Fruit fly (Drosophila melanogaster) whole organism, prepupa: Measurements from ENCODE around the gene osp.
A peak's percentile ranks its signal among the peaks of the same experiment; 100 is the strongest.

Experiments
- CG10631 ChIP-seq: fragments of 200-800 bp; sonication (Bioruptor generic); optimal IDR thresholded peaks from 2 replicates; lab custom pipeline; 2016; ENCODE audit warnings: missing biosample characterization, missing genetic modification characterization
- CG32006 ChIP-seq: fragments of 200-800 bp; sonication (Bioruptor generic); optimal IDR thresholded peaks from 3 replicates; lab custom pipeline; 2017; ENCODE audit warnings: missing biosample characterization, mild to moderate bottlenecking, missing genetic modification characterization
- CG34406 ChIP-seq: fragments of 200-800 bp; sonication (Bioruptor generic); optimal IDR thresholded peaks from 3 replicates; lab custom pipeline; 2016; ENCODE audit warnings: missing biosample characterization, missing genetic modification characterization
- CG6808 ChIP-seq: fragments of 200-800 bp; sonication (Bioruptor generic); optimal IDR thresholded peaks from 3 replicates; lab custom pipeline; 2017; ENCODE audit warnings: missing biosample characterization, missing genetic modification characterization, mild to moderate bottlenecking, moderate library complexity, missing genetic modification reagents
- acj6 ChIP-seq: fragments of 200-800 bp; sonication (Bioruptor generic); optimal IDR thresholded peaks from 3 replicates; lab custom pipeline; 2016; ENCODE audit warnings: missing biosample characterization, missing genetic modification characterization
- dsx ChIP-seq: fragments of 200-800 bp; optimal IDR thresholded peaks from 3 replicates; lab custom pipeline; 2019; ENCODE audit warnings: missing biosample characterization, mild to moderate bottlenecking, missing genetic modification characterization, moderate library complexity; ENCODE audit not compliant: poor library complexity, severe bottlenecking
- fd59A ChIP-seq: fragments of 200-800 bp; sonication (Bioruptor generic); optimal IDR thresholded peaks from 2 replicates; lab custom pipeline; 2017; ENCODE audit warnings: missing biosample characterization, mild to moderate bottlenecking, missing genetic modification characterization, missing genetic modification reagents
- lz ChIP-seq: fragments of 200-800 bp; sonication (Bioruptor generic); optimal IDR thresholded peaks from 3 replicates; lab custom pipeline; 2016; ENCODE audit warnings: missing biosample characterization, missing genetic modification characterization
- pdm3 ChIP-seq: fragments of 200-800 bp; sonication (Bioruptor generic); optimal IDR thresholded peaks from 3 replicates; lab custom pipeline; 2016; ENCODE audit warnings: missing biosample characterization, missing genetic modification characterization

DNA sequence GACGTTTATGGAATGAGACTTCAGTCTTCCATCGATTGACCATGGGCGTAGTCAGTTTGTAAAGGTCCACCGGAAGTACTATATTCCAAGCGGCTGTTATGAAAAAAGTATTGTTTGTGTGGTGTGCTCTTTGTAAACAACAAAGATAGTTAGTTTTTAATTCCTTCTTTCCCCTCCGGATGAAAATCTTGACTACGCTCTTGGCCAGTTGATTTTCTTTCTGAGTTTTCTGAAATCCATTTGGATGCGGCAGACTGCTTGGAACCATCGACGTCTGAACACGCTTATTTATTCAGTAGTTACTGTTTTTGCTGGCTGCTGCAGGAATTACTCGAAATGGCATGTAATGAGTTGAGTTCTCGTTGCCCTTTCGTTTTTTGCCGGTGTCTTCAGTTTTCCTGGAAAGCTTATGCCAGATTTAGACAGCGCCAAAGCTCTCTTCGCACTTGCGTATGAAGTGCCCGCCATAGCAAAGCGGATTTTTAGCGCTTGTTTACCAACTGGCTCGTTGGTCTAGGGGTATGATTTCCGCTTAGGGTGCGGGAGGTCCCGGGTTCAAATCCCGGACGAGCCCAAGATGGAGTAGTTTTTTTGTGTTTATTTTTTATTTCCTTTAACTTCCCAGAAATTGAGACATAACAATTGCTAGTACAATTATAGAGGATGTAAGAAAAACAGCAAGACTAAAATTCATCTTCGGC lies 90.6 kb downstream of the osp start:
- TF ChIP-seq fd59A (GFP tag; lab: Kevin White, UChicago) (peak; percentile 46), CG34406 (GFP tag; lab: Kevin White, UChicago) (peak; percentile 46), dsx (peak; percentile 51), pdm3 (peak; percentile 68), CG32006 (GFP tag; lab: Kevin White, UChicago) (peak; percentile 58), CG6808 (GFP tag; lab: Kevin White, UChicago) (peak; percentile 68), CG10631 (peak; percentile 63), acj6 (peak; percentile 71), lz (GFP tag; lab: Kevin White, UChicago) (peak; percentile 55)
